Fruit fly (Drosophila melanogaster) whole organism, wandering third instar larva: ENCODE measurements around the gene CG6415.

Experiments
- Abd-B ChIP-seq: fragments of >200 bp; optimal IDR thresholded peaks from 2 replicates; lab custom pipeline; 2017; ENCODE audit warnings: missing biosample characterization, missing genetic modification characterization
- CG32264 ChIP-seq: fragments of 200-800 bp; sonication (Bioruptor generic); optimal IDR thresholded peaks from 2 replicates; lab custom pipeline; 2016; ENCODE audit warnings: missing biosample characterization, missing genetic modification characterization
- CG9705 ChIP-seq: fragments of 200-800 bp; sonication (Bioruptor generic); optimal IDR thresholded peaks from 2 replicates; lab custom pipeline; 2018; ENCODE audit warnings: missing biosample characterization, mild to moderate bottlenecking, missing genetic modification characterization
- CrebA ChIP-seq: fragments of 200-800 bp; sonication (Bioruptor generic); optimal IDR thresholded peaks from 2 replicates; lab custom pipeline; 2016; ENCODE audit warnings: missing biosample characterization, mild to moderate bottlenecking, missing genetic modification characterization, borderline replicate concordance
- Dfd ChIP-seq: fragments of >200 bp; optimal IDR thresholded peaks from 2 replicates; lab custom pipeline; 2017; ENCODE audit warnings: missing biosample characterization, missing genetic modification characterization
- Dif ChIP-seq: fragments of 200-275, 200-300 bp; sonication (Bioruptor generic); optimal IDR thresholded peaks from 2 replicates; lab custom pipeline; 2018; ENCODE audit warnings: missing biosample characterization, missing genetic modification characterization; ENCODE audit not compliant: partially characterized antibody
- HLH106 ChIP-seq: fragments of 200-800 bp; optimal IDR thresholded peaks from 3 replicates; lab custom pipeline; 2019; ENCODE audit warnings: missing biosample characterization, mild to moderate bottlenecking, missing genetic modification characterization, moderate library complexity
- Hnf4 ChIP-seq: fragments of 200-800 bp; sonication (Bioruptor generic); optimal IDR thresholded peaks from 2 replicates; lab custom pipeline; 2016; ENCODE audit warnings: missing biosample characterization, mild to moderate bottlenecking, missing genetic modification characterization
- Hr78 ChIP-seq: fragments of >200 bp; optimal IDR thresholded peaks from 2 replicates; lab custom pipeline; 2017; ENCODE audit warnings: missing biosample characterization, missing genetic modification characterization
- Hr83 ChIP-seq: fragments of 200-300 bp; sonication (Bioruptor generic); optimal IDR thresholded peaks from 2 replicates; lab custom pipeline; 2016; ENCODE audit warnings: missing biosample characterization, mild to moderate bottlenecking, missing genetic modification characterization, moderate library complexity; ENCODE audit not compliant: poor library complexity, severe bottlenecking
- Mio ChIP-seq: sonication (Bioruptor generic); optimal IDR thresholded peaks from 2 replicates; lab custom pipeline; 2016; ENCODE audit warnings: missing biosample characterization, missing genetic modification characterization
- Myc ChIP-seq: fragments of >200 bp; optimal IDR thresholded peaks from 2 replicates; lab custom pipeline; 2017
- N ChIP-seq: fragments of >200 bp; optimal IDR thresholded peaks from 2 replicates; lab custom pipeline; 2018; ENCODE audit warnings: missing biosample characterization, missing external identifiers, missing genetic modification characterization
- OdsH ChIP-seq: fragments of 200-800 bp; sonication (Bioruptor generic); optimal IDR thresholded peaks from 2 replicates; lab custom pipeline; 2016; ENCODE audit warnings: missing biosample characterization, mild to moderate bottlenecking, missing genetic modification characterization
- Rel ChIP-seq, 2 experiments: fragments of 200-800 bp; sonication (Bioruptor generic) in 1 of 2; optimal IDR thresholded peaks; 2 replicates in 1 of 2; 3 replicates in 1 of 2; lab custom pipeline; 2016 to 2019; ENCODE audit warnings: mild to moderate bottlenecking in 2 of 2, missing biosample characterization in 2 of 2, missing genetic modification characterization in 2 of 2, moderate library complexity in 1 of 2
- Sp1 ChIP-seq: fragments of 200-800 bp; sonication (Bioruptor generic); optimal IDR thresholded peaks from 3 replicates; lab custom pipeline; 2019; ENCODE audit warnings: missing biosample characterization, mild to moderate bottlenecking, missing genetic modification characterization, moderate library complexity
- br ChIP-seq: fragments of 200-800 bp; sonication (Bioruptor generic); optimal IDR thresholded peaks from 2 replicates; lab custom pipeline; 2016; ENCODE audit warnings: missing biosample characterization, missing genetic modification characterization
- dl ChIP-seq, 2 experiments: fragments of 175-275, 200-275 bp in 1 of 2; fragments of 200-275 bp in 1 of 2; sonication (Bioruptor generic); optimal IDR thresholded peaks; lab custom pipeline; 2018; ENCODE audit warnings: mild to moderate bottlenecking in 2 of 2, missing biosample characterization in 2 of 2, missing genetic modification characterization in 2 of 2, moderate library complexity in 2 of 2; ENCODE audit not compliant: partially characterized antibody in 2 of 2, insufficient read depth in 1 of 2
- dmrt93B ChIP-seq: fragments of 200-800 bp; sonication (Bioruptor generic); optimal IDR thresholded peaks from 2 replicates; lab custom pipeline; 2018; ENCODE audit warnings: missing biosample characterization, mild to moderate bottlenecking, missing genetic modification characterization
- ey ChIP-seq: fragments of 200-800 bp; sonication (Bioruptor generic); optimal IDR thresholded peaks from 2 replicates; lab custom pipeline; 2016; ENCODE audit warnings: missing biosample characterization, missing genetic modification characterization
- foxo ChIP-seq, 2 experiments: fragments of 200-800 bp; sonication (Bioruptor generic); optimal IDR thresholded peaks; 2 replicates in 1 of 2; 3 replicates in 1 of 2; lab custom pipeline; 2016 to 2017; ENCODE audit warnings: missing biosample characterization in 2 of 2, missing genetic modification characterization in 2 of 2
- jim ChIP-seq: fragments of 175-275, 200-325 bp; sonication (Bioruptor generic); optimal IDR thresholded peaks from 2 replicates; lab custom pipeline; 2016; ENCODE audit warnings: missing biosample characterization, mild to moderate bottlenecking, missing genetic modification characterization
- lola ChIP-seq: fragments of >200 bp; optimal IDR thresholded peaks from 2 replicates; lab custom pipeline; 2017; ENCODE audit warnings: missing biosample characterization, missing genetic modification characterization
- pan ChIP-seq: fragments of >200 bp; optimal IDR thresholded peaks from 2 replicates; lab custom pipeline; 2017
- rgr ChIP-seq: fragments of 200-800 bp; sonication (Bioruptor generic); optimal IDR thresholded peaks from 3 replicates; lab custom pipeline; 2016; ENCODE audit warnings: missing biosample characterization, mild to moderate bottlenecking, missing genetic modification characterization
- sage ChIP-seq: fragments of 200-800 bp; sonication (Bioruptor generic); optimal IDR thresholded peaks from 2 replicates; lab custom pipeline; 2016; ENCODE audit warnings: missing biosample characterization, mild to moderate bottlenecking, missing genetic modification characterization
- sv ChIP-seq: fragments of 200-800 bp; sonication (Bioruptor generic); optimal IDR thresholded peaks from 3 replicates; lab custom pipeline; 2016; ENCODE audit warnings: missing biosample characterization, missing genetic modification characterization
- tai ChIP-seq: sonication (Bioruptor generic); optimal IDR thresholded peaks from 2 replicates; lab custom pipeline; 2016; ENCODE audit warnings: missing biosample characterization, missing genetic modification characterization
- usp ChIP-seq: fragments of >200 bp; optimal IDR thresholded peaks from 2 replicates; lab custom pipeline; 2017; ENCODE audit warnings: missing biosample characterization, missing genetic modification characterization
- woc ChIP-seq: sonication (Bioruptor generic); optimal IDR thresholded peaks from 2 replicates; lab custom pipeline; 2016; ENCODE audit warnings: missing biosample characterization, mild to moderate bottlenecking, missing genetic modification characterization

The CG6415 gene

dm6 chr2L:10682912-10683311 lies 20.5 kb upstream of the CG6415 start:
- TF ChIP-seq Sp1 (GFP tag; lab: Kevin White, UChicago) (no peak), Hr78 (GFP tag; lab: Kevin White, UChicago) (no peak), dl (GFP tag; optimal IDR thresholded peaks at IDR 0.05; lab: Kevin White, UChicago; ENCODE audit: insufficient read depth in 1 of 2, partially characterized antibody in 2 of 2) (no peak), usp (GFP tag; lab: Kevin White, UChicago) (no peak), sage (GFP tag; lab: Kevin White, UChicago) (no peak), pan (no peak), Mio (GFP tag; lab: Kevin White, UChicago) (no peak), Hnf4 (no peak), rgr (no peak), dmrt93B (GFP tag; lab: Kevin White, UChicago) (no peak), OdsH (GFP tag; lab: Kevin White, UChicago) (no peak), N (GFP tag; lab: Kevin White, UChicago) (no peak), lola (GFP tag; lab: Kevin White, UChicago) (no peak)

dm6 chr2L:10684309-10684708 lies 19.1 kb upstream of the CG6415 start, which contains the start of gene CG7299:
Gene CG7299, minus strand, starts transcription at chr2L:10684409.
- TF ChIP-seq CG9705 (GFP tag; lab: Kevin White, UChicago) (no peak), Dif (GFP tag; lab: Kevin White, UChicago) (no peak), CrebA (GFP tag; lab: Kevin White, UChicago) (no peak), jim (GFP tag; lab: Kevin White, UChicago) (no peak), Abd-B (GFP tag; lab: Kevin White, UChicago) (no peak), sv (GFP tag; lab: Kevin White, UChicago) (no peak)
- TF ChIP-seq, all 38 proteins: peak for 0

- no peak for TF ChIP-seq Rel (GFP tag; optimal IDR thresholded peaks at IDR 0.05; lab: Kevin White, UChicago)
- TF ChIP-seq Rel (tag; optimal IDR thresholded peaks at IDR 0.05; lab: Kevin White, UChicago) = no peak
- no peak for TF ChIP-seq Hr83 (GFP tag; lab: Kevin White, UChicago)
- no peak for TF ChIP-seq dl (GFP tag; optimal IDR thresholded peaks at IDR 0.05; lab: Kevin White, UChicago; ENCODE audit: insufficient read depth in 1 of 2, partially characterized antibody in 2 of 2)
- no peak for TF ChIP-seq woc (GFP tag; lab: Kevin White, UChicago)
- TF ChIP-seq Dfd (GFP tag; lab: Kevin White, UChicago) = no peak
- no peak for TF ChIP-seq lola (GFP tag; lab: Kevin White, UChicago)
- no peak for TF ChIP-seq sv (GFP tag; lab: Kevin White, UChicago)
- TF ChIP-seq usp (GFP tag; lab: Kevin White, UChicago) = no peak
- TF ChIP-seq br = no peak
Observed at dm6 chr2L:10685666-10686065, 17.8 kb upstream of the CG6415 start.

DNA sequence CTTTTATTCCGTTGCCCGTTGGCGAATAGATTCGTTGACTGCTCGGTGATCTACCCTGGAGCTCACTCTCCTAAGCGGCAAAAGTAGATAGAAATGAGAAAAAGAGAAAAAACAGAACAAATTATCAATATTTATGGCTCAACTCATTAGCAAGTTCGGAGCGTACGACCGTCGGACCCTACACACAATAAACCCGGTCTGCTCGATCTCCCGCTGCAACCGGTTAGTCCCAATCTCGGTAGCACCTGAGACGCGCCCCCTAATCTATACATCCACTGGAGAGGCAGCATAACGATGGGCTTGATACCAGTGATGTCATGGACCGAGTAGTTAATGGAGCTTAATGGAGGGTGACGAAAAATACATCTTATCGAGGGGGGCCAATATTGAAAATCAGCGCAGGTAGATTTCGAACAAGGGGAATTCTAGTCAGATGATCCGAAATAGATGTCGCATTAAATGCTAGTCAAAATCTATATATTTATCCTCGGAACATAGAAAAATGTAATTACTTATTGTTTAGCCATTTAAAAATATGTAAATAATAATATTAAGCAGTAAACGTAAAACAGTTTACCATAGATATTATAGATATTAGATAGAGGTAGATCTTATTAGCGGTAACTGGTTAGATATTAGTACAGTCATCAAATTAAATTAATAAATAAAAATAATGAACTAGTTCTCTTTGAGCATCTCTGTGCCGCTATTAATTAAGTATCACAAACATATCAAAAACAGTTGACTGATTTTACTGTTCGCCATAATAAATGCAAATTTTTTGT lies 16.2 kb upstream of the CG6415 start, which contains the start of gene CG7296:
TSS of gene CG7296 (minus strand) at position 58 of the 785 bp plus-strand sequence.
- TF ChIP-seq N (GFP tag; lab: Kevin White, UChicago) = no peak
- TF ChIP-seq, all 38 proteins: peak for 0

DNA sequence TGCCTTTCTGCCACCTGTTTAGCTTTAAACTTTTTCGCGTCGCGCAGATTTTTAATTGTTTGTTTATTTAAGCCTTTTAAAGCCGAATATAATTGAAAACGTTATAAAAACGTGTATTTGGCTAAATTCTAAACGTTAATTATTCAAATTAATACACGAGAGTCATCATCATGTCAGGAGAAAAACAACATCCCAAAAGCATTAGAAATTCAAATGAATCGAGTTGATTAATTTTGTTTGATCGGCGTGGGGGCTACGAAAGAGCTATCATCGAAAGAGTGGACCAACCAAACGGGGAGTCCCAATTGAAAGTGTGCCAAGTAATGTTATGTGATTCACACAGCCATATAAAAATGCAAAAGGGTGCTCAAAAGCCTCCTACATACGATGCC lies 15.6 kb upstream of the CG6415 start:
- no peak for TF ChIP-seq Rel (GFP tag; optimal IDR thresholded peaks at IDR 0.05; lab: Kevin White, UChicago)
- TF ChIP-seq Rel (tag; optimal IDR thresholded peaks at IDR 0.05; lab: Kevin White, UChicago) = peak; percentile 53
- no peak for TF ChIP-seq Hr83 (GFP tag; lab: Kevin White, UChicago)

- no peak for TF ChIP-seq pan
- no peak for TF ChIP-seq jim (GFP tag; lab: Kevin White, UChicago)
- no peak for TF ChIP-seq Myc (lab: Kevin White, UChicago)
- no peak for TF ChIP-seq OdsH (GFP tag; lab: Kevin White, UChicago)
- no peak for TF ChIP-seq CG32264 (GFP tag; lab: Kevin White, UChicago)
- TF ChIP-seq Mio (GFP tag; lab: Kevin White, UChicago) = no peak
- TF ChIP-seq ey (GFP tag; lab: Kevin White, UChicago) = no peak
- TF ChIP-seq Dif (GFP tag; lab: Kevin White, UChicago) = no peak
- no peak for TF ChIP-seq HLH106
- no peak for TF ChIP-seq tai (GFP tag; lab: Kevin White, UChicago)
- no peak for TF ChIP-seq foxo (GFP tag; optimal IDR thresholded peaks at IDR 0.05; lab: Kevin White, UChicago)
- TF ChIP-seq woc (GFP tag; lab: Kevin White, UChicago) = no peak
- TF ChIP-seq sv (GFP tag; lab: Kevin White, UChicago) = no peak
- no peak for TF ChIP-seq Hnf4
- no peak for TF ChIP-seq N (GFP tag; lab: Kevin White, UChicago)
- no peak for TF ChIP-seq Hr78 (GFP tag; lab: Kevin White, UChicago)
- TF ChIP-seq Sp1 (GFP tag; lab: Kevin White, UChicago) = no peak
- no peak for TF ChIP-seq sage (GFP tag; lab: Kevin White, UChicago)
- TF ChIP-seq, all 38 proteins: peak for 0
Observed at dm6 chr2L:10688764-10689163, 14.7 kb upstream of the CG6415 start.
